Worm (Caenorhabditis elegans): ENCODE results near the gene srh-286.

ce11 chrV:17793986-17794385, 50.0 kb downstream of the srh-286 start, which contains the start of gene srh-289:
- TF ChIP-seq dao-5 (tag; optimal IDR thresholded peaks at IDR 0.05) (no peak), W03F9.2 (tag; optimal IDR thresholded peaks at IDR 0.05) (no peak), him-1 (tag; optimal IDR thresholded peaks at IDR 0.05) (no peak)

Measured in whole organism, L4/young adult.